Worm (Caenorhabditis elegans) whole organism, L4 larva: ENCODE results near the gene M163.10.

Source experiments
- T20F7.1 ChIP-seq: fragments of 200-800 bp; sonication (Bioruptor generic); optimal IDR thresholded peaks from 2 replicates; lab custom pipeline; 2018; ENCODE audit warnings: mild to moderate bottlenecking, missing genetic modification characterization, missing compliant biosample characterization
- ZK546.5 ChIP-seq, 2 experiments: sonication (generic microtip); optimal IDR thresholded peaks; 2 replicates each; lab custom pipeline; 2017; ENCODE audit warnings: missing biosample characterization in 2 of 2, missing genetic modification characterization in 2 of 2
- nhr-237 ChIP-seq: sonication (generic microtip); optimal IDR thresholded peaks from 2 replicates; lab custom pipeline; 2017; ENCODE audit warnings: missing biosample characterization, missing genetic modification characterization

ce11 chrX:14508823-14509259 lies 38.1 kb downstream of the M163.10 start:
- TF ChIP-seq nhr-237 (no peak), T20F7.1 (GFP tag; lab: Kevin White, UChicago) (no peak), ZK546.5 (tag; optimal IDR thresholded peaks at IDR 0.05; lab: Kevin White, UChicago) (no peak)
